Worm (Caenorhabditis elegans): ENCODE results near the gene nhr-32.

ce11 chrX:13212528-13212927 is 39.2 kb upstream of the nhr-32 start:
- TF ChIP-seq lsy-2 (tag; optimal IDR thresholded peaks at IDR 0.05) (no peak), zag-1 (tag; optimal IDR thresholded peaks at IDR 0.05) (no peak), ztf-7 (tag; optimal IDR thresholded peaks at IDR 0.05) (no peak), aly-2 (tag; optimal IDR thresholded peaks at IDR 0.05) (no peak), jun-1 (tag; optimal IDR thresholded peaks at IDR 0.05) (no peak), fkh-10 (GFP tag; optimal IDR thresholded peaks at IDR 0.05) (no peak), mdl-1 (tag; optimal IDR thresholded peaks at IDR 0.05) (no peak), dpl-1 (GFP tag; optimal IDR thresholded peaks at IDR 0.05) (no peak), hlh-30 (tag; optimal IDR thresholded peaks at IDR 0.05; ENCODE audit: insufficient read depth) (no peak), nhr-25 (tag; optimal IDR thresholded peaks at IDR 0.05; ENCODE audit: borderline replicate concordance, insufficient read depth) (no peak), T26A8.4 (GFP tag; IDR thresholded peaks at IDR 0.05) (no peak)

Data from whole organism, L4 larva.